Fruit fly (Drosophila melanogaster) whole organism, embryonic: ENCODE measurements around the gene obst-B.

Experiments used
- Atf3 ChIP-seq: fragments of 200-800 bp; sonication (Bioruptor generic); optimal IDR thresholded peaks from 3 replicates; lab custom pipeline; 2016; ENCODE audit warnings: missing biosample characterization, missing genetic modification characterization
- B-H2 ChIP-seq: fragments of 200-800 bp; sonication (Bioruptor generic); optimal IDR thresholded peaks from 2 replicates; lab custom pipeline; 2018; ENCODE audit warnings: missing biosample characterization, mild to moderate bottlenecking, missing genetic modification characterization
- CG1024 ChIP-seq: fragments of 200-800 bp; sonication (Bioruptor generic); IDR thresholded peaks from 2 replicates; pipeline ENCODE4 v1.3.6; 2022; ENCODE audit warnings: missing biosample characterization, missing genetic modification characterization
- CG11247 ChIP-seq: fragments of 200-800 bp; sonication (Bioruptor generic); IDR thresholded peaks from 2 replicates; pipeline ENCODE4 v1.3.6; 2022; ENCODE audit warnings: missing biosample characterization, missing genetic modification characterization
- CG12219 ChIP-seq: fragments of 200-800 bp; sonication (Bioruptor generic); optimal IDR thresholded peaks from 3 replicates; lab custom pipeline; 2018; ENCODE audit warnings: missing biosample characterization, mild to moderate bottlenecking, missing genetic modification characterization
- CG12744 ChIP-seq: fragments of 200-800 bp; sonication (Bioruptor generic); optimal IDR thresholded peaks from 2 replicates; lab custom pipeline; 2016; ENCODE audit warnings: missing biosample characterization, missing genetic modification characterization
- CG12942 ChIP-seq: fragments of 200-800 bp; sonication (Bioruptor generic); optimal IDR thresholded peaks from 3 replicates; lab custom pipeline; 2016; ENCODE audit warnings: missing biosample characterization, missing genetic modification characterization
- CG14014 ChIP-seq: fragments of 200-800 bp; sonication (Bioruptor generic); IDR thresholded peaks from 2 replicates; pipeline ENCODE4 v1.3.6; 2022; ENCODE audit warnings: missing biosample characterization, missing genetic modification characterization
- CG15073 ChIP-seq: fragments of 200-800 bp; sonication (Bioruptor generic); optimal IDR thresholded peaks from 2 replicates; lab custom pipeline; 2016; ENCODE audit warnings: missing biosample characterization, missing genetic modification characterization
- CG16863 ChIP-seq: fragments of 200-800 bp; sonication (Bioruptor generic); optimal IDR thresholded peaks from 3 replicates; lab custom pipeline; 2016; ENCODE audit warnings: missing biosample characterization, missing genetic modification characterization
- CG17359 ChIP-seq: fragments of 200-800 bp; sonication (Bioruptor generic); optimal IDR thresholded peaks from 3 replicates; lab custom pipeline; 2018; ENCODE audit warnings: missing biosample characterization, mild to moderate bottlenecking, missing genetic modification characterization, moderate library complexity
- CG17385 ChIP-seq: fragments of 200-800 bp; sonication (Bioruptor generic); optimal IDR thresholded peaks from 3 replicates; lab custom pipeline; 2018; ENCODE audit warnings: missing biosample characterization, mild to moderate bottlenecking, missing genetic modification characterization
- CG2116 ChIP-seq: fragments of 200-800 bp; sonication (Bioruptor generic); optimal IDR thresholded peaks from 3 replicates; lab custom pipeline; 2018; ENCODE audit warnings: missing biosample characterization, mild to moderate bottlenecking, missing genetic modification characterization
- CG2202 ChIP-seq: fragments of 200-800 bp; sonication (Bioruptor generic); optimal IDR thresholded peaks from 2 replicates; lab custom pipeline; 2018; ENCODE audit warnings: missing biosample characterization, mild to moderate bottlenecking, missing genetic modification characterization
- CG33213 ChIP-seq: fragments of 200-800 bp; sonication (Bioruptor generic); optimal IDR thresholded peaks from 3 replicates; lab custom pipeline; 2016; ENCODE audit warnings: missing biosample characterization, missing genetic modification characterization
- CG33557 ChIP-seq: fragments of 200-800 bp; sonication (Bioruptor generic); optimal IDR thresholded peaks from 2 replicates; lab custom pipeline; 2019; ENCODE audit warnings: missing biosample characterization, mild to moderate bottlenecking, missing genetic modification characterization, moderate library complexity
- CG34376 ChIP-seq: fragments of 200-800 bp; sonication (Bioruptor generic); optimal IDR thresholded peaks from 2 replicates; lab custom pipeline; 2018; ENCODE audit warnings: missing biosample characterization, mild to moderate bottlenecking, missing genetic modification characterization
- CG4328 ChIP-seq: fragments of 200-800 bp; sonication (Bioruptor generic); optimal IDR thresholded peaks from 3 replicates; lab custom pipeline; 2017; ENCODE audit warnings: missing biosample characterization, missing genetic modification reagents, missing genetic modification characterization
- CG4707 ChIP-seq: fragments of 200-800 bp; sonication (Bioruptor generic); optimal IDR thresholded peaks from 2 replicates; lab custom pipeline; 2018; ENCODE audit warnings: missing biosample characterization, mild to moderate bottlenecking, missing genetic modification characterization, moderate library complexity
- CG5180 ChIP-seq: fragments of 200-800 bp; sonication (Bioruptor generic); optimal IDR thresholded peaks from 3 replicates; lab custom pipeline; 2017; ENCODE audit warnings: missing biosample characterization, missing genetic modification characterization, mild to moderate bottlenecking, moderate library complexity, missing genetic modification reagents
- CG7839 ChIP-seq: fragments of 200-800 bp; sonication (Bioruptor generic); optimal IDR thresholded peaks from 3 replicates; lab custom pipeline; 2018; ENCODE audit warnings: missing biosample characterization, mild to moderate bottlenecking, missing genetic modification characterization, moderate library complexity
- CG8388 ChIP-seq: fragments of 200-800 bp; sonication (Bioruptor generic); optimal IDR thresholded peaks from 2 replicates; lab custom pipeline; 2019; ENCODE audit warnings: missing biosample characterization, mild to moderate bottlenecking, missing genetic modification characterization, moderate library complexity
- CG8924 ChIP-seq: fragments of 200-800 bp; optimal IDR thresholded peaks from 3 replicates; lab custom pipeline; 2019; ENCODE audit warnings: missing biosample characterization, mild to moderate bottlenecking, missing genetic modification characterization, moderate library complexity
- CG9437 ChIP-seq: fragments of 200-800 bp; sonication (Bioruptor generic); optimal IDR thresholded peaks from 2 replicates; lab custom pipeline; 2018; ENCODE audit warnings: missing biosample characterization, mild to moderate bottlenecking, missing genetic modification characterization
- CG9932 ChIP-seq: fragments of 200-800 bp; sonication (Bioruptor generic); IDR thresholded peaks from 2 replicates; pipeline ENCODE4 v1.3.6; 2022; ENCODE audit warnings: missing biosample characterization, missing genetic modification characterization
- CHES-1-like ChIP-seq: fragments of 200-800 bp; sonication (Bioruptor generic); optimal IDR thresholded peaks from 2 replicates; lab custom pipeline; 2016; ENCODE audit warnings: missing biosample characterization, missing genetic modification characterization
- CTCF ChIP-seq: fragments of 200-800 bp; sonication (Bioruptor generic); optimal IDR thresholded peaks from 2 replicates; lab custom pipeline; 2017; ENCODE audit warnings: missing biosample characterization, mild to moderate bottlenecking, missing genetic modification characterization, moderate library complexity
- CrebB ChIP-seq: fragments of 200-800 bp; sonication (Bioruptor generic); optimal IDR thresholded peaks from 3 replicates; lab custom pipeline; 2018; ENCODE audit warnings: missing biosample characterization, mild to moderate bottlenecking, missing genetic modification characterization
- Dad ChIP-seq: fragments of 200-800 bp; sonication (Bioruptor generic); optimal IDR thresholded peaks from 3 replicates; lab custom pipeline; 2016; ENCODE audit warnings: missing biosample characterization, missing genetic modification characterization
- Dek ChIP-seq: fragments of 200-800 bp; sonication (Bioruptor generic); optimal IDR thresholded peaks from 3 replicates; lab custom pipeline; 2019; ENCODE audit warnings: missing biosample characterization, mild to moderate bottlenecking, missing genetic modification characterization, moderate library complexity
- HLH54F ChIP-seq: fragments of 200-800 bp; sonication (Bioruptor generic); optimal IDR thresholded peaks from 3 replicates; lab custom pipeline; 2016; ENCODE audit warnings: missing biosample characterization, missing genetic modification characterization
- NC2β ChIP-seq: fragments of 200-800 bp; sonication (Bioruptor generic); optimal IDR thresholded peaks from 2 replicates; lab custom pipeline; 2016; ENCODE audit warnings: missing biosample characterization, missing genetic modification characterization
- Sin3A ChIP-seq: fragments of >200 bp; optimal IDR thresholded peaks from 2 replicates; lab custom pipeline; 2018
- Sry-β ChIP-seq: fragments of 200-800 bp; sonication (Bioruptor generic); optimal IDR thresholded peaks from 2 replicates; lab custom pipeline; 2018; ENCODE audit warnings: missing biosample characterization, mild to moderate bottlenecking, missing genetic modification characterization, moderate library complexity
- amos ChIP-seq: fragments of 200-800 bp; sonication (Bioruptor generic); IDR thresholded peaks from 2 replicates; pipeline ENCODE4 v1.3.6; 2022; ENCODE audit warnings: missing biosample characterization, missing genetic modification characterization; ENCODE audit not compliant: partially characterized antibody
- bsh ChIP-seq, 2 experiments: fragments of 200-800 bp; sonication (Bioruptor generic); optimal IDR thresholded peaks; 2 replicates each; lab custom pipeline; 2017 to 2018; ENCODE audit warnings: mild to moderate bottlenecking in 2 of 2, missing biosample characterization in 2 of 2, missing genetic modification characterization in 2 of 2, moderate library complexity in 1 of 2
- btn ChIP-seq: fragments of 200-800 bp; sonication (Bioruptor generic); optimal IDR thresholded peaks from 2 replicates; lab custom pipeline; 2016; ENCODE audit warnings: missing biosample characterization, missing genetic modification characterization
- cg ChIP-seq: fragments of 200-800 bp; sonication (Bioruptor generic); optimal IDR thresholded peaks from 3 replicates; lab custom pipeline; 2019; ENCODE audit warnings: missing biosample characterization, mild to moderate bottlenecking, missing genetic modification characterization, moderate library complexity
- ci ChIP-seq: fragments of 200-800 bp; sonication (Bioruptor generic); IDR thresholded peaks from 3 replicates; pipeline ENCODE4 v1.3.6; 2022; ENCODE audit warnings: missing biosample characterization, missing genetic modification characterization
- croc ChIP-seq: fragments of 200-800 bp; sonication (Bioruptor generic); conservative IDR thresholded peaks from 3 replicates; pipeline ENCODE4 v1.3.6; 2022; ENCODE audit warnings: missing biosample characterization, missing genetic modification characterization
- da ChIP-seq: fragments of 200-800 bp; sonication (Bioruptor generic); optimal IDR thresholded peaks from 2 replicates; lab custom pipeline; 2016; ENCODE audit warnings: missing biosample characterization, missing genetic modification characterization
- grn ChIP-seq: fragments of 200-800 bp; sonication (Bioruptor generic); optimal IDR thresholded peaks from 3 replicates; lab custom pipeline; 2017; ENCODE audit warnings: missing biosample characterization, missing genetic modification characterization
- kah ChIP-seq: fragments of 200-800 bp; sonication (Bioruptor generic); optimal IDR thresholded peaks from 2 replicates; lab custom pipeline; 2018; ENCODE audit warnings: missing biosample characterization, mild to moderate bottlenecking, missing genetic modification characterization
- kni ChIP-seq: fragments of 200-800 bp; sonication (Bioruptor generic); optimal IDR thresholded peaks from 3 replicates; lab custom pipeline; 2017; ENCODE audit warnings: mild to moderate bottlenecking, missing biosample characterization, missing genetic modification reagents, missing genetic modification characterization
- nmo ChIP-seq: fragments of 200-800 bp; sonication (Bioruptor generic); optimal IDR thresholded peaks from 2 replicates; lab custom pipeline; 2018; ENCODE audit warnings: missing biosample characterization, mild to moderate bottlenecking, missing genetic modification characterization, moderate library complexity
- oc ChIP-seq: fragments of 200-800 bp; sonication (Bioruptor generic); optimal IDR thresholded peaks from 2 replicates; lab custom pipeline; 2018; ENCODE audit warnings: missing biosample characterization, mild to moderate bottlenecking, missing genetic modification characterization, moderate library complexity
- onecut ChIP-seq: fragments of 200-800 bp; sonication (Bioruptor generic); IDR thresholded peaks from 2 replicates; pipeline ENCODE4 v1.3.6; 2022; ENCODE audit warnings: missing biosample characterization, missing genetic modification characterization
- sisA ChIP-seq: fragments of 200-800 bp; sonication (Bioruptor generic); IDR thresholded peaks from 2 replicates; pipeline ENCODE4 v1.3.6; 2022; ENCODE audit warnings: missing biosample characterization, missing genetic modification characterization
- ssp ChIP-seq: fragments of 200-800 bp; sonication (Bioruptor generic); IDR thresholded peaks from 2 replicates; pipeline ENCODE4 v1.3.6; 2022; ENCODE audit warnings: missing biosample characterization, missing genetic modification characterization
- trh ChIP-seq: fragments of 200-800 bp; sonication (Bioruptor generic); optimal IDR thresholded peaks from 2 replicates; lab custom pipeline; 2016; ENCODE audit warnings: missing biosample characterization, missing genetic modification characterization
- vfl ChIP-seq: fragments of 200-800 bp; sonication (Bioruptor generic); optimal IDR thresholded peaks from 2 replicates; lab custom pipeline; 2016; ENCODE audit warnings: missing biosample characterization, missing genetic modification characterization
- wek ChIP-seq: fragments of 200-800 bp; sonication (Bioruptor generic); optimal IDR thresholded peaks from 3 replicates; lab custom pipeline; 2018; ENCODE audit warnings: missing biosample characterization, mild to moderate bottlenecking, missing genetic modification characterization, moderate library complexity

obst-B gene

dm6 chr2L:10003593-10003992 lies 28.9 kb upstream of the obst-B start, which contains the start of gene Ndf (continued):
- TF ChIP-seq CG15073 (GFP tag; lab: Kevin White, UChicago): no peak
- TF ChIP-seq amos (GFP tag; lab: Robert Waterston, UW): peak; percentile 85
- peak; percentile 66 for TF ChIP-seq CrebB (tag; lab: Kevin White, UChicago)
- TF ChIP-seq CG7839 (tag; lab: Kevin White, UChicago): peak; percentile 61
- no peak for TF ChIP-seq CG5180 (GFP tag; lab: Kevin White, UChicago)
- TF ChIP-seq Atf3 (GFP tag; lab: Kevin White, UChicago): peak; percentile 28
- TF ChIP-seq ci (GFP tag; lab: Robert Waterston, UW): peak; percentile 88
- peak; percentile 59 for TF ChIP-seq CG4328
- peak; percentile 55 for TF ChIP-seq CG34376 (GFP tag; lab: Kevin White, UChicago)
- TF ChIP-seq Sin3A (lab: Kevin White, UChicago): no peak
- peak; percentile 72 for TF ChIP-seq CG14014
- peak; percentile 4 for TF ChIP-seq oc
- no peak for TF ChIP-seq CG2202 (tag; lab: Kevin White, UChicago)
- TF ChIP-seq CG9437 (GFP tag; lab: Kevin White, UChicago): peak; percentile 92
- TF ChIP-seq CG4707 (GFP tag; lab: Kevin White, UChicago): no peak
- peak; percentile 50 for TF ChIP-seq sisA
- TF ChIP-seq Sry-β (GFP tag; lab: Kevin White, UChicago): peak; percentile 18
- TF ChIP-seq kah: no peak
- TF ChIP-seq CG12942 (GFP tag; lab: Kevin White, UChicago): peak; percentile 50
- no peak for TF ChIP-seq trh (GFP tag; lab: Kevin White, UChicago)
- TF ChIP-seq onecut (GFP tag; lab: Robert Waterston, UW): peak; percentile 72
- peak; percentile 53 for TF ChIP-seq Dek (tag; lab: Kevin White, UChicago)
- TF ChIP-seq CG12219: no peak
- peak; percentile 69 for TF ChIP-seq NC2β (GFP tag; lab: Kevin White, UChicago)
- TF ChIP-seq bsh (GFP tag; optimal IDR thresholded peaks at IDR 0.05; lab: Kevin White, UChicago): peak in 1 of 2 experiments; percentile 33
- peak; percentile 56 for TF ChIP-seq CHES-1-like
- peak; percentile 70 for TF ChIP-seq vfl (GFP tag; lab: Kevin White, UChicago)
- TF ChIP-seq CG2116 (GFP tag; lab: Kevin White, UChicago): peak; percentile 77
- no peak for TF ChIP-seq da
- no peak for TF ChIP-seq CG16863
- TF ChIP-seq kni (GFP tag; lab: Kevin White, UChicago): peak; percentile 2
- TF ChIP-seq CG12744 (GFP tag; lab: Kevin White, UChicago): peak; percentile 25
- TF ChIP-seq CG1024 (GFP tag; lab: Robert Waterston, UW): peak; percentile 50
- no peak for TF ChIP-seq grn (GFP tag; lab: Kevin White, UChicago)
- peak; percentile 45 for TF ChIP-seq ssp (GFP tag; lab: Robert Waterston, UW)
- TF ChIP-seq HLH54F (GFP tag; lab: Kevin White, UChicago): peak; percentile 41
- TF ChIP-seq nmo: peak; percentile 70
- peak; percentile 25 for TF ChIP-seq CG8388 (GFP tag; lab: Kevin White, UChicago)
- peak; percentile 76 for TF ChIP-seq Dad
- TF ChIP-seq CG17359 (tag; lab: Kevin White, UChicago): peak; percentile 63
- TF ChIP-seq CG33213 (GFP tag; lab: Kevin White, UChicago): peak; percentile 51
- no peak for TF ChIP-seq btn
- TF ChIP-seq wek: peak; percentile 41
- peak; percentile 70 for TF ChIP-seq CG11247 (GFP tag; lab: Robert Waterston, UW)
- peak; percentile 87 for TF ChIP-seq CG9932 (GFP tag; lab: Robert Waterston, UW)
- TF ChIP-seq CG33557 (GFP tag; lab: Kevin White, UChicago): peak; percentile 35
- TF ChIP-seq cg (GFP tag; lab: Kevin White, UChicago): no peak
- TF ChIP-seq croc: no peak
- TF ChIP-seq CG8924 (tag; lab: Kevin White, UChicago): peak; percentile 64
- TF ChIP-seq CG17385 (GFP tag; lab: Kevin White, UChicago): peak; percentile 60
- TF ChIP-seq B-H2 (GFP tag; lab: Kevin White, UChicago): peak; percentile 82
- no peak for TF ChIP-seq CTCF (GFP tag; lab: Kevin White, UChicago)
